Fruit fly (Drosophila melanogaster) whole organism, embryonic: ENCODE measurements around the gene scaf6.

Experiments used
- Ada2b ChIP-seq: fragments of 200-800 bp; sonication (Bioruptor generic); IDR thresholded peaks from 2 replicates; pipeline ENCODE4 v1.3.6; 2022; ENCODE audit warnings: missing biosample characterization, missing genetic modification characterization
- Adf1 ChIP-seq: fragments of 200-800 bp; sonication (Bioruptor generic); IDR thresholded peaks from 2 replicates; pipeline ENCODE4 v1.3.6; 2022; ENCODE audit warnings: missing biosample characterization, missing genetic modification characterization
- Atf-2 ChIP-seq: fragments of 200-800 bp; sonication (Bioruptor generic); optimal IDR thresholded peaks from 2 replicates; lab custom pipeline; 2016; ENCODE audit warnings: missing biosample characterization, missing genetic modification characterization
- CG1024 ChIP-seq: fragments of 200-800 bp; sonication (Bioruptor generic); IDR thresholded peaks from 2 replicates; pipeline ENCODE4 v1.3.6; 2022; ENCODE audit warnings: missing biosample characterization, missing genetic modification characterization
- CG10543 ChIP-seq: fragments of 200-800 bp; sonication (Bioruptor generic); optimal IDR thresholded peaks from 3 replicates; lab custom pipeline; 2017; ENCODE audit warnings: missing biosample characterization, mild to moderate bottlenecking, missing genetic modification characterization, moderate library complexity
- CG1233 ChIP-seq: fragments of 200-800 bp; sonication (Bioruptor generic); optimal IDR thresholded peaks from 4 replicates; lab custom pipeline; 2018; ENCODE audit warnings: missing biosample characterization, mild to moderate bottlenecking, missing genetic modification characterization
- CG13296 ChIP-seq: fragments of 200-800 bp; sonication (Bioruptor generic); optimal IDR thresholded peaks from 3 replicates; lab custom pipeline; 2018; ENCODE audit warnings: missing biosample characterization, mild to moderate bottlenecking, missing genetic modification characterization
- CG14965 ChIP-seq: fragments of 200-800 bp; sonication (Bioruptor generic); optimal IDR thresholded peaks from 2 replicates; lab custom pipeline; 2016; ENCODE audit warnings: missing biosample characterization, missing genetic modification characterization, borderline replicate concordance
- CG18262 ChIP-seq: fragments of 200-800 bp; optimal IDR thresholded peaks from 3 replicates; lab custom pipeline; 2019; ENCODE audit warnings: missing biosample characterization, mild to moderate bottlenecking, missing genetic modification characterization, moderate library complexity
- CG2116 ChIP-seq: fragments of 200-800 bp; sonication (Bioruptor generic); optimal IDR thresholded peaks from 3 replicates; lab custom pipeline; 2018; ENCODE audit warnings: missing biosample characterization, mild to moderate bottlenecking, missing genetic modification characterization
- CG2199 ChIP-seq: fragments of 200-800 bp; sonication (Bioruptor generic); IDR thresholded peaks from 3 replicates; pipeline ENCODE4 v1.3.6; 2022; ENCODE audit warnings: missing biosample characterization, missing genetic modification characterization
- CG31441 ChIP-seq: fragments of 200-800 bp; sonication (Bioruptor generic); IDR thresholded peaks from 2 replicates; pipeline ENCODE4 v1.3.6; 2022; ENCODE audit warnings: missing biosample characterization, missing genetic modification characterization
- CG32767 ChIP-seq: fragments of 200-800 bp; sonication (Bioruptor generic); IDR thresholded peaks from 2 replicates; pipeline ENCODE4 v1.3.6; 2022; ENCODE audit warnings: missing biosample characterization, missing genetic modification characterization
- CG33213 ChIP-seq: fragments of 200-800 bp; sonication (Bioruptor generic); optimal IDR thresholded peaks from 3 replicates; lab custom pipeline; 2016; ENCODE audit warnings: missing biosample characterization, missing genetic modification characterization
- CG4424 ChIP-seq: fragments of 200-800 bp; sonication (Bioruptor generic); optimal IDR thresholded peaks from 3 replicates; lab custom pipeline; 2016; ENCODE audit warnings: missing biosample characterization, missing genetic modification characterization
- CG7786 ChIP-seq: fragments of 200-800 bp; sonication (Bioruptor generic); optimal IDR thresholded peaks from 2 replicates; lab custom pipeline; 2016; ENCODE audit warnings: missing biosample characterization, missing genetic modification characterization
- CG8944 ChIP-seq: fragments of 200-800 bp; sonication (Bioruptor generic); optimal IDR thresholded peaks from 3 replicates; lab custom pipeline; 2016; ENCODE audit warnings: missing biosample characterization, missing genetic modification characterization
- Eip74EF ChIP-seq, 2 experiments: fragments of 200-800 bp in 1 of 2; fragments of >200 bp in 1 of 2; sonication (Bioruptor generic) in 1 of 2; optimal IDR thresholded peaks; 2 replicates each; lab custom pipeline; 2017 to 2019; ENCODE audit warnings: missing biosample characterization in 2 of 2, missing genetic modification characterization in 2 of 2, mild to moderate bottlenecking in 1 of 2, moderate library complexity in 1 of 2
- HmgD ChIP-seq: fragments of 200-800 bp; sonication (Bioruptor generic); optimal IDR thresholded peaks from 3 replicates; lab custom pipeline; 2016; ENCODE audit warnings: missing biosample characterization, missing genetic modification characterization
- Hmx ChIP-seq: fragments of 200-800 bp; sonication (Bioruptor generic); optimal IDR thresholded peaks from 2 replicates; lab custom pipeline; 2016; ENCODE audit warnings: missing biosample characterization, missing genetic modification characterization
- Mrtf ChIP-seq: fragments of 200-800 bp; sonication (Bioruptor generic); IDR thresholded peaks from 3 replicates; pipeline ENCODE4 v1.3.6; 2022; ENCODE audit warnings: missing biosample characterization, missing genetic modification characterization
- Ravus ChIP-seq: fragments of 200-800 bp; sonication (Bioruptor generic); IDR thresholded peaks from 2 replicates; pipeline ENCODE4 v1.3.6; 2022; ENCODE audit warnings: missing biosample characterization, missing genetic modification characterization
- Side ChIP-seq: fragments of 200-800 bp; sonication (Bioruptor generic); optimal IDR thresholded peaks from 2 replicates; lab custom pipeline; 2016; ENCODE audit warnings: missing biosample characterization, missing genetic modification characterization
- Ssrp ChIP-seq: fragments of 200-800 bp; sonication (Bioruptor generic); optimal IDR thresholded peaks from 2 replicates; lab custom pipeline; 2018; ENCODE audit warnings: missing biosample characterization, mild to moderate bottlenecking, missing genetic modification characterization, moderate library complexity
- Stat92E ChIP-seq, 3 experiments: fragments of >200 bp in 2 of 3; fragments of 200-800 bp in 1 of 3; sonication (Bioruptor generic) in 1 of 3; optimal IDR thresholded peaks; 2 replicates each; lab custom pipeline; 2017 to 2019; ENCODE audit warnings: missing biosample characterization in 3 of 3, missing genetic modification characterization in 3 of 3, mild to moderate bottlenecking in 1 of 3, moderate library complexity in 1 of 3
- Trl ChIP-seq, 3 experiments: fragments of >200 bp in 2 of 3; fragments of 200-800 bp in 1 of 3; sonication (Bioruptor generic) in 1 of 3; optimal IDR thresholded peaks; 2 replicates in 1 of 3; 3 replicates in 2 of 3; lab custom pipeline; 2016 to 2017; ENCODE audit warnings: missing biosample characterization in 1 of 3, missing genetic modification characterization in 1 of 3
- Vsx1 ChIP-seq: fragments of 200-800 bp; sonication (Bioruptor generic); optimal IDR thresholded peaks from 2 replicates; lab custom pipeline; 2017; ENCODE audit warnings: missing biosample characterization, mild to moderate bottlenecking, missing genetic modification characterization, missing genetic modification reagents
- Xbp1 ChIP-seq: fragments of 200-800 bp; sonication (Bioruptor generic); optimal IDR thresholded peaks from 3 replicates; lab custom pipeline; 2016; ENCODE audit warnings: missing biosample characterization, mild to moderate bottlenecking, missing genetic modification characterization
- al ChIP-seq: fragments of 200-800 bp; sonication (Bioruptor generic); IDR thresholded peaks from 2 replicates; pipeline ENCODE4 v1.3.6; 2022; ENCODE audit warnings: missing biosample characterization, missing genetic modification characterization
- ci ChIP-seq: fragments of 200-800 bp; sonication (Bioruptor generic); IDR thresholded peaks from 3 replicates; pipeline ENCODE4 v1.3.6; 2022; ENCODE audit warnings: missing biosample characterization, missing genetic modification characterization
- crol ChIP-seq: fragments of 200-800 bp; sonication (Bioruptor generic); IDR thresholded peaks from 2 replicates; pipeline ENCODE4 v1.3.6; 2022; ENCODE audit warnings: missing biosample characterization, missing genetic modification characterization
- dmrt11E ChIP-seq: fragments of 200-800 bp; sonication (Bioruptor generic); optimal IDR thresholded peaks from 3 replicates; lab custom pipeline; 2018; ENCODE audit warnings: missing biosample characterization, mild to moderate bottlenecking, missing genetic modification characterization, moderate library complexity
- knrl ChIP-seq: fragments of 200-800 bp; sonication (Bioruptor generic); IDR thresholded peaks from 3 replicates; pipeline ENCODE4 v1.3.6; 2022; ENCODE audit warnings: missing biosample characterization, missing genetic modification characterization; ENCODE audit not compliant: partially characterized antibody
- lola ChIP-seq, 3 experiments: fragments of >200 bp in 2 of 3; fragments of 200-800 bp in 1 of 3; sonication (Bioruptor generic) in 1 of 3; optimal IDR thresholded peaks; 2 replicates each; lab custom pipeline; 2017 to 2019; ENCODE audit warnings: missing biosample characterization in 3 of 3, missing genetic modification characterization in 3 of 3, mild to moderate bottlenecking in 1 of 3, moderate library complexity in 1 of 3
- maf-S ChIP-seq: fragments of 200-800 bp; sonication (Bioruptor generic); optimal IDR thresholded peaks from 2 replicates; lab custom pipeline; 2016; ENCODE audit warnings: missing biosample characterization, missing genetic modification characterization
- nom ChIP-seq: fragments of 200-800 bp; sonication (Bioruptor generic); optimal IDR thresholded peaks from 2 replicates; lab custom pipeline; 2017; ENCODE audit warnings: missing biosample characterization, missing genetic modification characterization, mild to moderate bottlenecking, moderate library complexity, missing genetic modification reagents
- sens ChIP-seq: fragments of 200-800 bp; sonication (Bioruptor generic); peaks from one replicate; lab custom pipeline; 2016; ENCODE audit warnings: missing biosample characterization, missing genetic modification characterization
- sob ChIP-seq: fragments of 200-800 bp; sonication (Bioruptor generic); IDR thresholded peaks from 2 replicates; pipeline ENCODE4 v1.3.6; 2022; ENCODE audit warnings: missing biosample characterization, missing genetic modification characterization
- trh ChIP-seq: fragments of 200-800 bp; sonication (Bioruptor generic); optimal IDR thresholded peaks from 2 replicates; lab custom pipeline; 2016; ENCODE audit warnings: missing biosample characterization, missing genetic modification characterization

Gene scaf6

DNA sequence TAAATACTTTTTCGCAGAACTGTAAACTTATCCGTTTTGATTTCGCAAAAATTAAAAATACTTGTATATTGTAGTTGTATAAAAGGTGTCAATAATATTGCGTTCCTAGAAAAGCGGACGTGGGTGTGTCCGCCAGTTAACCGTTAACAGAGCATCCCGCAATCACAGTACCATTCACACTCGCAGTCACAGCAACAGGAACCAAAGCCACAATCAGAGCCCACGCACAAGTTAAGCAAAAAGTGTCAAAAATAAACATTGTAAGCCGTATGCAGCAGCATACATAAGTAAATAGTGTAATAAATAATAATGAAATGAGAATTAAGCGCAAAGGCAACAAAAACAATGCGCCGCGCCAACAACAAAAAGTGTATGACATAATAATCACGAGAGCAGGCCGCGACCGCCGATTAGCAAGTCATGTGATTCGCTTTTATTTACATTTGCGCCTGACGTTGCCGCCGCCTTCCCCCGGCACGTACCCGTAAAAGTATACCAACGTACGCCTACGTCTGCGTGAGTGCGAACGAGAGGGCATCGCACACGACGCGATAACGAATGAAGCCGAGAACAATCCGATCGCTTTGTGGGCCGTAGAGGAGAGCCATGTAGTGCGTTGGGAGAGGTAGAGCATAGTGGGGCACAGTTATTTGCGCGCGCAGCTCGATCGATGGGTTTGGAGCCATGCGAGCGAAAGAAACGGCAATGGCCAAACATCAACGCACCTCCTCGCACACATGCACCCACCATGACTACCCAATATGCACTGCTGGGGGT is 32.5 kb downstream of the scaf6 start (continued):
- peak; percentile 92 for TF ChIP-seq Adf1 (GFP tag; lab: Robert Waterston, UW)
- peak; percentile 71 for TF ChIP-seq nom (GFP tag; lab: Kevin White, UChicago)
- TF ChIP-seq Ravus (GFP tag; lab: Robert Waterston, UW), result no peak; the same call in 1 of the 2 replicates
- TF ChIP-seq knrl (GFP tag; lab: Robert Waterston, UW), result no peak
- peak; percentile 0 for TF ChIP-seq maf-S (GFP tag; lab: Kevin White, UChicago)
- peak; percentile 52 for TF ChIP-seq Ssrp (tag; lab: Kevin White, UChicago)
- TF ChIP-seq CG2199, result peak; percentile 72; the same call in 1 of the 3 replicates
- TF ChIP-seq CG31441 (GFP tag; lab: Robert Waterston, UW), result no peak
- no peak for TF ChIP-seq CG14965 (GFP tag; lab: Kevin White, UChicago)
- TF ChIP-seq CG10543, result peak; percentile 99
- peak; percentile 18; the same call in 1 of the 2 replicates for TF ChIP-seq sob (GFP tag; lab: Robert Waterston, UW)
- peak; percentile 24; the same call in 1 of the 2 replicates for TF ChIP-seq al (GFP tag; lab: Robert Waterston, UW)
- 0 out of 3 replicates have a peak, but pooled peaks have one; percentile 18 for TF ChIP-seq Mrtf
- peak; percentile 72 for TF ChIP-seq HmgD (GFP tag; lab: Kevin White, UChicago)
- TF ChIP-seq Atf-2 (GFP tag; lab: Kevin White, UChicago), result no peak
- peak; percentile 43 to 54 for TF ChIP-seq Trl (optimal IDR thresholded peaks at IDR 0.05; lab: Kevin White, UChicago)
- TF ChIP-seq Trl (GFP tag; optimal IDR thresholded peaks at IDR 0.05; lab: Kevin White, UChicago), result no peak
- TF ChIP-seq trh (GFP tag; lab: Kevin White, UChicago), result no peak
- no peak for TF ChIP-seq Hmx (GFP tag; lab: Kevin White, UChicago)
- TF ChIP-seq dmrt11E, result no peak
- TF ChIP-seq CG1233, result peak; percentile 21
- TF ChIP-seq CG1024, result no peak
- peak; percentile 55 for TF ChIP-seq ci (GFP tag; lab: Robert Waterston, UW)
- TF ChIP-seq lola (GFP tag; optimal IDR thresholded peaks at IDR 0.05; lab: Kevin White, UChicago), result no peak
- peak; percentile 73 for TF ChIP-seq Vsx1 (GFP tag; lab: Kevin White, UChicago)
- TF ChIP-seq CG33213 (GFP tag; lab: Kevin White, UChicago), result no peak
- no peak for TF ChIP-seq CG8944
- TF ChIP-seq CG13296 (GFP tag; lab: Kevin White, UChicago), result peak; percentile 62
- no peak for TF ChIP-seq Side (GFP tag; lab: Kevin White, UChicago)
- no peak for TF ChIP-seq CG7786 (GFP tag; lab: Kevin White, UChicago)
- TF ChIP-seq Xbp1 (GFP tag; lab: Kevin White, UChicago), result no peak
- peak; percentile 34 for TF ChIP-seq CG4424 (GFP tag; lab: Kevin White, UChicago)
- TF ChIP-seq Stat92E (GFP tag; optimal IDR thresholded peaks at IDR 0.05; lab: Kevin White, UChicago), result peak in 1 of 3 experiments; percentile 36
- TF ChIP-seq Eip74EF (GFP tag; optimal IDR thresholded peaks at IDR 0.05; lab: Kevin White, UChicago), result peak in 1 of 2 experiments; percentile 48
- TF ChIP-seq Ada2b (GFP tag; lab: Robert Waterston, UW), result peak; percentile 37; the same call in 1 of the 2 replicates
- TF ChIP-seq CG18262 (tag; lab: Kevin White, UChicago), result peak; percentile 0
- no peak for TF ChIP-seq CG2116
- TF ChIP-seq sens, result peak; percentile 85
- TF ChIP-seq CG32767, result peak; percentile 73
- TF ChIP-seq crol (GFP tag; lab: Robert Waterston, UW), result peak; percentile 100
- TF ChIP-seq, all 482 proteins: peak for 238
